Worm (Caenorhabditis elegans) whole organism, young adult: ENCODE measurements around the gene F43G6.17.

Experiments used
- B0019.2 ChIP-seq: fragments of 200-800 bp; sonication (Bioruptor generic); conservative IDR thresholded peaks from 2 replicates; pipeline ENCODE4 v1.3.6; 2022; ENCODE audit warnings: missing genetic modification reagents, missing genetic modification characterization, missing compliant biosample characterization
- B0261.1 ChIP-seq: sonication (generic microtip); optimal IDR thresholded peaks from 2 replicates; lab custom pipeline; 2016; ENCODE audit warnings: mild to moderate bottlenecking, missing genetic modification characterization, moderate library complexity, missing compliant biosample characterization
- B0336.3 ChIP-seq: fragments of 200-800 bp; sonication (Bioruptor generic); IDR thresholded peaks from 2 replicates; pipeline ENCODE4 v1.3.6; 2022; ENCODE audit warnings: missing genetic modification characterization, missing compliant biosample characterization
- C06A6.2 ChIP-seq: fragments of 200-800 bp; sonication (Bioruptor generic); conservative IDR thresholded peaks from 2 replicates; pipeline ENCODE4 v1.3.6; 2022; ENCODE audit warnings: missing genetic modification characterization, missing compliant biosample characterization
- F37B4.10 ChIP-seq: fragments of 200-800 bp; sonication (Bioruptor generic); IDR thresholded peaks from 2 replicates; pipeline ENCODE4 v1.3.6; 2022; ENCODE audit warnings: missing genetic modification characterization, missing compliant biosample characterization
- F49E8.2 ChIP-seq: sonication (generic microtip); optimal IDR thresholded peaks from 3 replicates; lab custom pipeline; 2017; ENCODE audit warnings: missing genetic modification characterization, mild to moderate bottlenecking, missing compliant biosample characterization, antibody characterized with exemption, moderate library complexity; ENCODE audit not compliant: insufficient read depth
- F52B5.7 ChIP-seq: sonication (generic microtip); optimal IDR thresholded peaks from 2 replicates; lab custom pipeline; 2016; ENCODE audit warnings: mild to moderate bottlenecking, missing genetic modification characterization, missing compliant biosample characterization
- F55B11.4 ChIP-seq: sonication (generic microtip); optimal IDR thresholded peaks from 2 replicates; lab custom pipeline; 2016; ENCODE audit warnings: missing compliant biosample characterization, missing genetic modification characterization, borderline replicate concordance; ENCODE audit not compliant: insufficient read depth
- F57A8.1 ChIP-seq: fragments of 200-800 bp; sonication (Bioruptor generic); optimal IDR thresholded peaks from 2 replicates; lab custom pipeline; 2018; ENCODE audit warnings: mild to moderate bottlenecking, missing genetic modification characterization, moderate library complexity, missing compliant biosample characterization
- T07F8.4 ChIP-seq: sonication (generic microtip); optimal IDR thresholded peaks from 2 replicates; lab custom pipeline; 2016; ENCODE audit warnings: mild to moderate bottlenecking, missing genetic modification characterization, moderate library complexity, missing compliant biosample characterization
- T26A5.8 ChIP-seq: sonication (generic microtip); optimal IDR thresholded peaks from 2 replicates; lab custom pipeline; 2016; ENCODE audit warnings: missing genetic modification characterization, missing compliant biosample characterization
- Y53F4B.3 ChIP-seq: fragments of 200-800 bp; sonication (Bioruptor generic); IDR thresholded peaks from 2 replicates; pipeline ENCODE4 v1.3.6; 2022; ENCODE audit warnings: missing genetic modification reagents, missing genetic modification characterization, missing compliant biosample characterization
- Y67H2A.10 ChIP-seq: fragments of 200-800 bp; sonication (Bioruptor generic); conservative IDR thresholded peaks from 2 replicates; pipeline ENCODE4 v1.3.6; 2022; ENCODE audit warnings: missing genetic modification reagents, missing genetic modification characterization, missing compliant biosample characterization
- Y79H2A.3 ChIP-seq: fragments of 200-800 bp; sonication (Bioruptor generic); conservative IDR thresholded peaks from 2 replicates; pipeline ENCODE4 v1.3.6; 2022; ENCODE audit warnings: missing genetic modification reagents, missing genetic modification characterization, missing compliant biosample characterization
- ama-1 ChIP-seq, 3 experiments: fragments of 150-350 bp in 1 of 3; sonication (generic microtip) in 2 of 3; optimal IDR thresholded peaks; 2 replicates each; lab custom pipeline; 2014 to 2018; ENCODE audit warnings: missing biosample characterization in 2 of 3, missing genetic modification characterization in 2 of 3, missing genetic modification reagents in 2 of 3
- attf-5 ChIP-seq: fragments of 200-800 bp; sonication (Bioruptor generic); optimal IDR thresholded peaks from 2 replicates; lab custom pipeline; 2018; ENCODE audit warnings: mild to moderate bottlenecking, missing genetic modification characterization, missing compliant biosample characterization
- bed-2 ChIP-seq: fragments of 200-800 bp; sonication (Bioruptor generic); IDR thresholded peaks from 2 replicates; pipeline ENCODE4 v1.3.6; 2022; ENCODE audit warnings: missing genetic modification reagents, missing genetic modification characterization, missing compliant biosample characterization
- cebp-2 ChIP-seq: fragments of 200-800 bp; sonication (Bioruptor generic); IDR thresholded peaks from 2 replicates; pipeline ENCODE4 v1.3.6; 2022; ENCODE audit warnings: missing genetic modification characterization, missing compliant biosample characterization
- ceh-58 ChIP-seq: fragments of 200-800 bp; sonication (Bioruptor generic); IDR thresholded peaks from 2 replicates; pipeline ENCODE4 v1.3.6; 2022; ENCODE audit warnings: missing genetic modification characterization, missing compliant biosample characterization
- die-1 ChIP-seq: sonication (generic microtip); optimal IDR thresholded peaks from 2 replicates; lab custom pipeline; 2016; ENCODE audit warnings: missing genotype, mild to moderate bottlenecking, missing genetic modification characterization, missing compliant biosample characterization
- dpff-1 ChIP-seq: sonication (generic microtip); optimal IDR thresholded peaks from 2 replicates; lab custom pipeline; 2017; ENCODE audit warnings: mild to moderate bottlenecking, missing genetic modification characterization, missing compliant biosample characterization
- efl-1 ChIP-seq: fragments of 150-350 bp; optimal IDR thresholded peaks from 2 replicates; lab custom pipeline; 2014; ENCODE audit warnings: missing biosample characterization, missing genetic modification reagents, missing genetic modification characterization
- egl-18 ChIP-seq: fragments of 200-800 bp; sonication (Bioruptor generic); IDR thresholded peaks from 2 replicates; pipeline ENCODE4 v1.3.6; 2022; ENCODE audit warnings: missing genetic modification reagents, missing genetic modification characterization, missing compliant biosample characterization
- egl-44 ChIP-seq: fragments of 200-800 bp; sonication (Bioruptor generic); IDR thresholded peaks from 2 replicates; pipeline ENCODE4 v1.3.6; 2022; ENCODE audit warnings: missing genetic modification reagents, missing genetic modification characterization, missing compliant biosample characterization
- hrde-1 ChIP-seq: sonication (generic microtip); optimal IDR thresholded peaks from 2 replicates; lab custom pipeline; 2016; ENCODE audit warnings: missing genetic modification characterization, mild to moderate bottlenecking, missing compliant biosample characterization, moderate library complexity, missing genotype, missing genetic modification reagents, borderline replicate concordance
- hsf-1 ChIP-seq: fragments of 200-800 bp; sonication (Bioruptor generic); IDR thresholded peaks from 2 replicates; pipeline ENCODE4 v1.3.6; 2022; ENCODE audit warnings: missing genetic modification reagents, missing genetic modification characterization, missing compliant biosample characterization
- lin-54 ChIP-seq: fragments of 200-800 bp; sonication (Bioruptor generic); optimal IDR thresholded peaks from 2 replicates; lab custom pipeline; 2018; ENCODE audit warnings: mild to moderate bottlenecking, missing genetic modification characterization, missing compliant biosample characterization
- mel-28 ChIP-seq: sonication (generic microtip); optimal IDR thresholded peaks from 2 replicates; lab custom pipeline; 2016; ENCODE audit warnings: borderline replicate concordance, mild to moderate bottlenecking, missing genetic modification characterization, missing compliant biosample characterization
- nfyb-1 ChIP-seq: fragments of 200-800 bp; sonication (Bioruptor generic); IDR thresholded peaks from 2 replicates; pipeline ENCODE4 v1.3.6; 2022; ENCODE audit warnings: missing genetic modification reagents, missing genetic modification characterization, missing compliant biosample characterization
- nhr-80 ChIP-seq: sonication (generic microtip); optimal IDR thresholded peaks from 2 replicates; lab custom pipeline; 2016; ENCODE audit warnings: missing genetic modification characterization, missing compliant biosample characterization
- repo-1 ChIP-seq: sonication (generic microtip); optimal IDR thresholded peaks from 2 replicates; lab custom pipeline; 2017; ENCODE audit warnings: mild to moderate bottlenecking, missing genetic modification characterization, missing compliant biosample characterization
- sdz-38 ChIP-seq: sonication (generic microtip); optimal IDR thresholded peaks from 2 replicates; lab custom pipeline; 2016; ENCODE audit warnings: missing genotype, missing genetic modification characterization, missing compliant biosample characterization
- snpc-4 ChIP-seq, 5 experiments: fragments of 150-350 bp in 1 of 5; sonication (generic microtip) in 4 of 5; optimal IDR thresholded peaks; 2 replicates each; lab custom pipeline; 2014 to 2018; ENCODE audit warnings: missing genetic modification characterization in 5 of 5, missing biosample characterization in 3 of 5, antibody characterized with exemption in 2 of 5, mild to moderate bottlenecking in 2 of 5, missing compliant biosample characterization in 2 of 5, missing genotype in 2 of 5, moderate library complexity in 2 of 5, missing genetic modification reagents in 1 of 5
- tbx-9 ChIP-seq: sonication (generic microtip); optimal IDR thresholded peaks from 2 replicates; lab custom pipeline; 2016; ENCODE audit warnings: borderline replicate concordance, missing genetic modification characterization, inconsistent platforms, missing compliant biosample characterization
- unc-62 ChIP-seq: fragments of 150-350 bp; optimal IDR thresholded peaks from 2 replicates; lab custom pipeline; 2014; ENCODE audit warnings: missing biosample characterization, missing genetic modification reagents, missing genetic modification characterization
- ztf-6 ChIP-seq: fragments of 200-800 bp; sonication (Bioruptor generic); IDR thresholded peaks from 2 replicates; pipeline ENCODE4 v1.3.6; 2022; ENCODE audit warnings: missing genetic modification reagents, missing genetic modification characterization, missing compliant biosample characterization

The F43G6.17 gene

DNA sequence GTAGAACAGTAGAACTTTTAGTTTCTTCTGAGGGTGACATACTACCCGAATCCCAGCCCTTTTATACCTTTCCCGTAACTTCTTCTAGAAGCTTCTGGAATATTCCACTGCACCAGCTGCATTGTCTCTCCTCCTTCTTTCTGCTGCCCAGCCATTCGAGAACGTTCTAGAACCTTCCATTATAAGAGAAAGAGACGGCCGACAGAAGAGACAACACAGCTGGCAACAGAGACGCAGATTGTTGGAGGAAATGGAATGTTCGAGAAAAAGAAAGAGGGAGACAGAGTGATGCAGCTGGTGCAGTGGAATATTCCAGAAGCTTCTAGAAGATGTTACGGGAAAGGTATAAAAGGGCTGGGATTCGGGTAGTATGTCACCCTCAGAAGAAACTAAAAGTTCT, 43.3 kb upstream of the F43G6.17 start, which contains the start of the genes F44E5.4 and F44E5.5 (continued):
- TF ChIP-seq F57A8.1 (GFP tag; lab: Kevin White, UChicago), result peak; percentile 7
- TF ChIP-seq, all 124 proteins: peak for 96; not testable (repeated sequence) for 28

DNA sequence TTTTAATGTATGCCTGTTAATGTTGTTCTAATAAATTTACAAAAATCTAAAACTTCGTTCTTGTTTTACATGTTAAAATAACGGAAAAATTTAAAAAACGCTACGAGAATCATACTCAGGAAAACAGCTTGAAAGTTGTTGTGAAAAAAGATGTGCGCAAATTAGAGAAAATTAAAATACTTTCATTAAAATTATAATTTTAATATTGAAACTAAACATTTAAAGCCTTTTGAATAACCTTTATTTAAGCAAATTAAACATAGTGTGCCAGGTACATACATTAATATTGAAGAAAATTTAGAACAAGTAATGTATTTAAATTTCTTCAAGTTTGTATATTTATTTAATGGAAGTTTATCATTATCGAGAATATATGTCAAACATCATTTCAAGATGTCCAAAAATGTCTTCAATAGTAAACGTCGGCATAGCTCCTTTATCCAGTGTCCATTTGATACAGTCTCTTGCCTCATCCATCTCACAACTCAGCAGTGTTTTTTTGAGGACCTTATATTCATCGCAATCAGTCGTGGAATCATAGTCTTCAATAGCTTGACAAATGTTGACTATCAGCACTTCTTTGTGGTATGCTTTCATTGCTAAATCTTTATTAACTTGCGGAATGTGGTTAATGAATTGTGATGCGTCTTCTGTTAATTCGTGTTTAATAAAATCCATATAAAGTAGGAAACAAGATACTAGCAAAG, 40.6 kb upstream of the F43G6.17 start:
- TF ChIP-seq hsf-1 (peak; percentile 7; the same call in 1 of the 2 replicates), Y67H2A.10 (GFP tag; lab: Robert Waterston, UW) (no peak), nfyb-1 (peak; percentile 77; the same call in 1 of the 2 replicates), efl-1 (GFP tag; lab: Kevin White, UChicago) (no peak), lin-54 (GFP tag; lab: Kevin White, UChicago) (peak; percentile 36), F55B11.4 (tag; lab: Kevin White, UChicago) (no peak), F37B4.10 (GFP tag; lab: Robert Waterston, UW) (no peak), attf-5 (GFP tag; lab: Kevin White, UChicago) (peak; percentile 62), egl-44 (GFP tag; lab: Robert Waterston, UW) (no peak), ztf-6 (no peak), C06A6.2 (GFP tag; lab: Robert Waterston, UW) (peak; percentile 61), B0261.1 (tag; lab: Kevin White, UChicago) (no peak), repo-1 (tag; lab: Kevin White, UChicago) (no peak), sdz-38 (tag; lab: Kevin White, UChicago) (no peak), F52B5.7 (tag; lab: Kevin White, UChicago) (no peak), Y53F4B.3 (GFP tag; lab: Robert Waterston, UW) (no peak), dpff-1 (no peak), egl-18 (GFP tag; lab: Robert Waterston, UW) (no peak), ama-1 (optimal IDR thresholded peaks at IDR 0.05; lab: Kevin White, UChicago) (peak; percentile 83), ama-1 (GFP tag; optimal IDR thresholded peaks at IDR 0.05; lab: Kevin White, UChicago) (peak in 1 of 2 experiments; percentile 54), unc-62 (GFP tag; lab: Kevin White, UChicago) (no peak), Y79H2A.3 (GFP tag; lab: Robert Waterston, UW) (no peak), hrde-1 (tag; lab: Kevin White, UChicago) (no peak), bed-2 (GFP tag; lab: Robert Waterston, UW) (no peak), snpc-4 (GFP tag; optimal IDR thresholded peaks at IDR 0.05; lab: Kevin White, UChicago) (no peak), snpc-4 (tag; optimal IDR thresholded peaks at IDR 0.05; lab: Kevin White, UChicago) (peak in 1 of 4 experiments; percentile 7), B0019.2 (GFP tag; lab: Robert Waterston, UW) (no peak), die-1 (tag; lab: Kevin White, UChicago) (no peak), ceh-58 (no peak), cebp-2 (GFP tag; lab: Robert Waterston, UW) (0 out of 2 replicates have a peak, but pooled peaks have one; percentile 20), F49E8.2 (tag; lab: Kevin White, UChicago) (no peak), tbx-9 (tag; lab: Kevin White, UChicago) (no peak), T07F8.4 (tag; lab: Kevin White, UChicago) (peak; percentile 1), nhr-80 (tag; lab: Kevin White, UChicago) (peak; percentile 20), B0336.3 (GFP tag; lab: Robert Waterston, UW) (no peak), mel-28 (tag; lab: Kevin White, UChicago) (no peak), T26A5.8 (tag; lab: Kevin White, UChicago) (no peak)
